Worm (Caenorhabditis elegans): ENCODE measurements around the gene hyl-2.

ce11 chrX:4711698-4712329 is 12.6 kb upstream of the hyl-2 start, which contains the start of the genes dnj-14 and glit-1:
- peak; percentile 31 for TF ChIP-seq efl-1 (GFP tag; optimal IDR thresholded peaks at IDR 0.05)
- TF ChIP-seq pha-4 (tag; optimal IDR thresholded peaks at IDR 0.05) = peak; percentile 89
- TF ChIP-seq lin-26 (GFP tag; IDR thresholded peaks at IDR 0.05) = no peak
- TF ChIP-seq nhr-27 (tag; optimal IDR thresholded peaks at IDR 0.05) = no peak
- TF ChIP-seq cebp-2 (GFP tag; IDR thresholded peaks at IDR 0.05) = no peak
- no peak for TF ChIP-seq hlh-12 (tag; optimal IDR thresholded peaks at IDR 0.05)
- TF ChIP-seq ceh-100 (GFP tag; IDR thresholded peaks at IDR 0.05) = no peak
- TF ChIP-seq him-1 (tag; optimal IDR thresholded peaks at IDR 0.05) = no peak
- no peak for TF ChIP-seq hlh-26 (GFP tag; conservative IDR thresholded peaks at IDR 0.05)
- no peak for TF ChIP-seq snpc-4 (GFP tag; optimal IDR thresholded peaks at IDR 0.05)
- TF ChIP-seq snpc-4 (tag; optimal IDR thresholded peaks at IDR 0.05) = peak in 3 of 4 experiments; percentile 49 to 70 (median 53)
- no peak for TF ChIP-seq nhr-120 (GFP tag; IDR thresholded peaks at IDR 0.05)
- peak; percentile 51 for TF ChIP-seq unc-62 (GFP tag; optimal IDR thresholded peaks at IDR 0.05)
- TF ChIP-seq mel-28 (tag; optimal IDR thresholded peaks at IDR 0.05; ENCODE audit: borderline replicate concordance) = no peak
- TF ChIP-seq B0035.1 (tag; optimal IDR thresholded peaks at IDR 0.05) = no peak
